Fruit fly (Drosophila melanogaster) whole organism, embryonic: ENCODE measurements around the gene CG32102.

Experiments used
- ATbp ChIP-seq: fragments of 200-800 bp; sonication (Bioruptor generic); optimal IDR thresholded peaks from 2 replicates; lab custom pipeline; 2017; ENCODE audit warnings: missing biosample characterization, mild to moderate bottlenecking, missing genetic modification characterization, missing genetic modification reagents
- CG10979 ChIP-seq: fragments of 200-800 bp; sonication (Bioruptor generic); optimal IDR thresholded peaks from 2 replicates; lab custom pipeline; 2018; ENCODE audit warnings: missing biosample characterization, mild to moderate bottlenecking, missing genetic modification characterization, moderate library complexity
- CG11456 ChIP-seq: fragments of 200-800 bp; sonication (Bioruptor generic); IDR thresholded peaks from 3 replicates; pipeline ENCODE4 v1.3.6; 2022; ENCODE audit warnings: missing biosample characterization, missing genetic modification characterization
- CG12769 ChIP-seq: fragments of 200-800 bp; sonication (Bioruptor generic); optimal IDR thresholded peaks from 2 replicates; lab custom pipeline; 2019; ENCODE audit warnings: missing biosample characterization, mild to moderate bottlenecking, missing genetic modification characterization, moderate library complexity
- CG17912 ChIP-seq: fragments of 200-800 bp; sonication (Bioruptor generic); optimal IDR thresholded peaks from 2 replicates; lab custom pipeline; 2018; ENCODE audit warnings: missing biosample characterization, mild to moderate bottlenecking, missing genetic modification characterization
- CG31388 ChIP-seq: fragments of 200-800 bp; sonication (Bioruptor generic); optimal IDR thresholded peaks from 2 replicates; lab custom pipeline; 2016; ENCODE audit warnings: missing biosample characterization, missing genetic modification characterization
- CG4617 ChIP-seq: fragments of 200-800 bp; sonication (Bioruptor generic); optimal IDR thresholded peaks from 3 replicates; lab custom pipeline; 2016; ENCODE audit warnings: missing biosample characterization, missing genetic modification characterization, borderline replicate concordance
- CG4820 ChIP-seq: fragments of 200-800 bp; sonication (Bioruptor generic); optimal IDR thresholded peaks from 3 replicates; lab custom pipeline; 2016; ENCODE audit warnings: missing biosample characterization, missing genetic modification characterization
- CG8765 ChIP-seq: fragments of 200-800 bp; sonication (Bioruptor generic); IDR thresholded peaks from 2 replicates; pipeline ENCODE4 v1.3.6; 2022; ENCODE audit warnings: missing biosample characterization, missing genetic modification characterization
- CG8944 ChIP-seq: fragments of 200-800 bp; sonication (Bioruptor generic); optimal IDR thresholded peaks from 3 replicates; lab custom pipeline; 2016; ENCODE audit warnings: missing biosample characterization, missing genetic modification characterization
- CG9609 ChIP-seq: fragments of 200-800 bp; sonication (Bioruptor generic); optimal IDR thresholded peaks from 3 replicates; lab custom pipeline; 2016; ENCODE audit warnings: missing biosample characterization, missing genetic modification characterization
- Dfd ChIP-seq, 2 experiments: fragments of >200 bp; optimal IDR thresholded peaks; 2 replicates each; lab custom pipeline; 2017; ENCODE audit warnings: missing biosample characterization in 2 of 2, missing genetic modification characterization in 2 of 2
- Drgx ChIP-seq: fragments of 200-800 bp; sonication (Bioruptor generic); IDR thresholded peaks from 2 replicates; pipeline ENCODE4 v1.3.6; 2022; ENCODE audit warnings: missing biosample characterization, missing genetic modification characterization
- E2f1 ChIP-seq: fragments of 200-800 bp; sonication (Bioruptor generic); IDR thresholded peaks from 2 replicates; pipeline ENCODE4 v1.3.6; 2022; ENCODE audit warnings: missing biosample characterization, missing genetic modification characterization
- Ets65A ChIP-seq: fragments of 200-800 bp; sonication (Bioruptor generic); peaks from one replicate; lab custom pipeline; 2016; ENCODE audit warnings: missing biosample characterization, missing genetic modification characterization
- Fer2 ChIP-seq: fragments of 200-800 bp; sonication (Bioruptor generic); optimal IDR thresholded peaks from 2 replicates; lab custom pipeline; 2018; ENCODE audit warnings: missing biosample characterization, mild to moderate bottlenecking, missing genetic modification characterization, moderate library complexity
- H2.0 ChIP-seq: fragments of 200-800 bp; sonication (Bioruptor generic); IDR thresholded peaks from 2 replicates; pipeline ENCODE4 v1.3.6; 2022; ENCODE audit warnings: missing biosample characterization, missing genetic modification characterization
- HLHmδ ChIP-seq: fragments of 200-800 bp; sonication (Bioruptor generic); optimal IDR thresholded peaks from 2 replicates; lab custom pipeline; 2018; ENCODE audit warnings: missing biosample characterization, mild to moderate bottlenecking, missing genetic modification characterization, moderate library complexity
- Hey ChIP-seq: fragments of 200-800 bp; sonication (Bioruptor generic); optimal IDR thresholded peaks from 3 replicates; lab custom pipeline; 2018; ENCODE audit warnings: missing biosample characterization, mild to moderate bottlenecking, missing genetic modification characterization
- Hr3 ChIP-seq: fragments of 200-800 bp; sonication (Bioruptor generic); optimal IDR thresholded peaks from 3 replicates; lab custom pipeline; 2016; ENCODE audit warnings: missing biosample characterization, missing genetic modification characterization
- Hr51 ChIP-seq, 2 experiments: fragments of 200-800 bp; sonication (Bioruptor generic); optimal IDR thresholded peaks; 2 replicates in 1 of 2; 3 replicates in 1 of 2; lab custom pipeline; 2016 to 2018; ENCODE audit warnings: missing biosample characterization in 2 of 2, missing genetic modification characterization in 2 of 2, mild to moderate bottlenecking in 1 of 2, moderate library complexity in 1 of 2
- Jarid2 ChIP-seq: fragments of 200-800 bp; sonication (Bioruptor generic); optimal IDR thresholded peaks from 3 replicates; lab custom pipeline; 2017; ENCODE audit warnings: mild to moderate bottlenecking, missing biosample characterization, missing genetic modification reagents, missing genetic modification characterization
- Med ChIP-seq: fragments of 200-800 bp; sonication (Bioruptor generic); peaks from one replicate; lab custom pipeline; 2016; ENCODE audit warnings: missing biosample characterization, missing genetic modification characterization, mild to moderate bottlenecking, inconsistent platforms, moderate library complexity
- NK7.1 ChIP-seq: fragments of 200-800 bp; sonication (Bioruptor generic); optimal IDR thresholded peaks from 3 replicates; lab custom pipeline; 2016; ENCODE audit warnings: missing biosample characterization, missing genetic modification characterization
- Nf-YA ChIP-seq: fragments of 200-800 bp; sonication (Bioruptor generic); IDR thresholded peaks from 2 replicates; pipeline ENCODE4 v1.3.6; 2022; ENCODE audit warnings: missing biosample characterization, missing genetic modification characterization
- Nf-YC ChIP-seq: fragments of 200-800 bp; optimal IDR thresholded peaks from 3 replicates; lab custom pipeline; 2019; ENCODE audit warnings: missing biosample characterization, mild to moderate bottlenecking, missing genetic modification characterization, moderate library complexity
- Opbp ChIP-seq: fragments of 200-800 bp; sonication (Bioruptor generic); IDR thresholded peaks from 3 replicates; pipeline ENCODE4 v1.3.6; 2022; ENCODE audit warnings: missing biosample characterization, missing genetic modification characterization; ENCODE audit not compliant: partially characterized antibody
- Six4 ChIP-seq: fragments of 200-800 bp; sonication (Bioruptor generic); optimal IDR thresholded peaks from 2 replicates; lab custom pipeline; 2016; ENCODE audit warnings: missing biosample characterization, missing genetic modification characterization
- Sox100B ChIP-seq: fragments of 200-800 bp; sonication (Bioruptor generic); optimal IDR thresholded peaks from 3 replicates; lab custom pipeline; 2018; ENCODE audit warnings: missing biosample characterization, mild to moderate bottlenecking, missing genetic modification characterization
- al ChIP-seq: fragments of 200-800 bp; sonication (Bioruptor generic); IDR thresholded peaks from 2 replicates; pipeline ENCODE4 v1.3.6; 2022; ENCODE audit warnings: missing biosample characterization, missing genetic modification characterization
- ara ChIP-seq: fragments of 200-800 bp; sonication (Bioruptor generic); IDR thresholded peaks from 2 replicates; pipeline ENCODE4 v1.3.6; 2022; ENCODE audit warnings: missing biosample characterization, missing genetic modification characterization
- az2 ChIP-seq: fragments of 200-800 bp; sonication (Bioruptor generic); optimal IDR thresholded peaks from 3 replicates; lab custom pipeline; 2016; ENCODE audit warnings: missing biosample characterization, missing genetic modification characterization
- cg ChIP-seq: fragments of 200-800 bp; sonication (Bioruptor generic); optimal IDR thresholded peaks from 3 replicates; lab custom pipeline; 2019; ENCODE audit warnings: missing biosample characterization, mild to moderate bottlenecking, missing genetic modification characterization, moderate library complexity
- chif ChIP-seq, 2 experiments: fragments of 200-800 bp; sonication (Bioruptor generic); optimal IDR thresholded peaks; 3 replicates each; lab custom pipeline; 2016; ENCODE audit warnings: missing biosample characterization in 2 of 2, missing genetic modification characterization in 2 of 2
- crc ChIP-seq: fragments of 200-800 bp; sonication (Bioruptor generic); optimal IDR thresholded peaks from 2 replicates; lab custom pipeline; 2016; ENCODE audit warnings: missing biosample characterization, missing genetic modification characterization
- exex ChIP-seq: fragments of 200-800 bp; sonication (Bioruptor generic); optimal IDR thresholded peaks from 4 replicates; lab custom pipeline; 2018; ENCODE audit warnings: missing biosample characterization, mild to moderate bottlenecking, missing genetic modification characterization, moderate library complexity
- eyg ChIP-seq: fragments of 200-800 bp; sonication (Bioruptor generic); optimal IDR thresholded peaks from 3 replicates; lab custom pipeline; 2016; ENCODE audit warnings: missing biosample characterization, missing genetic modification characterization
- kah ChIP-seq: fragments of 200-800 bp; sonication (Bioruptor generic); optimal IDR thresholded peaks from 2 replicates; lab custom pipeline; 2018; ENCODE audit warnings: missing biosample characterization, mild to moderate bottlenecking, missing genetic modification characterization
- mam ChIP-seq: fragments of 200-800 bp; sonication (Bioruptor generic); optimal IDR thresholded peaks from 3 replicates; lab custom pipeline; 2016; ENCODE audit warnings: missing biosample characterization, missing genetic modification characterization
- nom ChIP-seq: fragments of 200-800 bp; sonication (Bioruptor generic); optimal IDR thresholded peaks from 2 replicates; lab custom pipeline; 2017; ENCODE audit warnings: missing biosample characterization, missing genetic modification characterization, mild to moderate bottlenecking, moderate library complexity, missing genetic modification reagents
- pfk ChIP-seq: fragments of 200-800 bp; sonication (Bioruptor generic); optimal IDR thresholded peaks from 2 replicates; lab custom pipeline; 2018; ENCODE audit warnings: missing biosample characterization, mild to moderate bottlenecking, missing genetic modification characterization, moderate library complexity
- sens ChIP-seq: fragments of 200-800 bp; sonication (Bioruptor generic); peaks from one replicate; lab custom pipeline; 2016; ENCODE audit warnings: missing biosample characterization, missing genetic modification characterization
- unc-4 ChIP-seq: fragments of 200-800 bp; sonication (Bioruptor generic); IDR thresholded peaks from 2 replicates; pipeline ENCODE4 v1.3.6; 2022; ENCODE audit warnings: missing biosample characterization, missing genetic modification characterization; ENCODE audit not compliant: partially characterized antibody
- vnd ChIP-seq: fragments of 200-800 bp; sonication (Bioruptor generic); IDR thresholded peaks from 3 replicates; pipeline ENCODE4 v1.3.6; 2022; ENCODE audit warnings: missing biosample characterization, missing genetic modification characterization; ENCODE audit not compliant: partially characterized antibody
- zen2 ChIP-seq: fragments of 200-800 bp; sonication (Bioruptor generic); IDR thresholded peaks from 3 replicates; pipeline ENCODE4 v1.3.6; 2022; ENCODE audit warnings: missing biosample characterization, missing genetic modification characterization; ENCODE audit not compliant: partially characterized antibody

The CG32102 gene

dm6 chr3L:12519315-12519714 is 49.7 kb upstream of the CG32102 start (continued):
- TF ChIP-seq Sox100B (GFP tag; lab: Kevin White, UChicago) (no peak), exex (tag; lab: Kevin White, UChicago) (peak; percentile 72), E2f1 (GFP tag; lab: Robert Waterston, UW) (no peak), CG9609 (GFP tag; lab: Kevin White, UChicago) (no peak), Six4 (no peak), mam (no peak), NK7.1 (GFP tag; lab: Kevin White, UChicago) (no peak)

- TF ChIP-seq CG8944 (GFP tag; lab: Kevin White, UChicago), result peak; percentile 16
- peak in 1 of 2 experiments; percentile 81 for TF ChIP-seq Dfd (GFP tag; optimal IDR thresholded peaks at IDR 0.05; lab: Kevin White, UChicago)
- TF ChIP-seq CG4820 (GFP tag; lab: Kevin White, UChicago), result no peak
- no peak for TF ChIP-seq CG12769
- 0 out of 2 replicates have a peak, but pooled peaks have one; percentile 12 for TF ChIP-seq al (GFP tag; lab: Robert Waterston, UW)
- TF ChIP-seq Jarid2 (GFP tag; lab: Kevin White, UChicago), result no peak
- TF ChIP-seq CG11456 (GFP tag; lab: Robert Waterston, UW), result 0 out of 3 replicates have a peak, but pooled peaks have one; percentile 58
- TF ChIP-seq Med (GFP tag; lab: Kevin White, UChicago), result peak; percentile 66
- peak in 1 of 2 experiments; percentile 12 for TF ChIP-seq Hr51 (GFP tag; optimal IDR thresholded peaks at IDR 0.05; lab: Kevin White, UChicago)
- TF ChIP-seq Nf-YA (GFP tag; lab: Robert Waterston, UW), result 0 out of 2 replicates have a peak, but pooled peaks have one; percentile 22
- no peak for TF ChIP-seq kah (GFP tag; lab: Kevin White, UChicago)
- peak; percentile 64 for TF ChIP-seq Ets65A (GFP tag; lab: Kevin White, UChicago)
- TF ChIP-seq H2.0 (GFP tag; lab: Robert Waterston, UW), result 0 out of 2 replicates have a peak, but pooled peaks have one; percentile 11
- peak; percentile 21 for TF ChIP-seq sens (GFP tag; lab: Kevin White, UChicago)
- TF ChIP-seq, all 482 proteins: peak for 10
Measured at dm6 chr3L:12517443-12518209, 48.0 kb upstream of the CG32102 start.

dm6 chr3L:12515691-12516455 is 46.3 kb upstream of the CG32102 start:
- TF ChIP-seq Fer2 (tag; lab: Kevin White, UChicago), result no peak
- TF ChIP-seq Hey (tag; lab: Kevin White, UChicago), result no peak
- peak; percentile 72 for TF ChIP-seq Drgx (GFP tag; lab: Robert Waterston, UW)
- TF ChIP-seq crc, result no peak
- peak; percentile 24 for TF ChIP-seq CG12769
- TF ChIP-seq Nf-YC (tag; lab: Kevin White, UChicago), result no peak
- no peak for TF ChIP-seq Hr3 (GFP tag; lab: Kevin White, UChicago)
- TF ChIP-seq zen2, result no peak
- TF ChIP-seq chif (GFP tag; optimal IDR thresholded peaks at IDR 0.05; lab: Kevin White, UChicago), result no peak
- no peak for TF ChIP-seq az2
- TF ChIP-seq ATbp (GFP tag; lab: Kevin White, UChicago), result peak; percentile 43
- no peak for TF ChIP-seq CG4617
- TF ChIP-seq cg (GFP tag; lab: Kevin White, UChicago), result peak; percentile 14
- no peak for TF ChIP-seq unc-4 (GFP tag; lab: Robert Waterston, UW)
- TF ChIP-seq eyg (GFP tag; lab: Kevin White, UChicago), result no peak
- TF ChIP-seq vnd (GFP tag; lab: Robert Waterston, UW), result no peak
- TF ChIP-seq CG17912 (GFP tag; lab: Kevin White, UChicago), result no peak
- no peak for TF ChIP-seq HLHmδ (GFP tag; lab: Kevin White, UChicago)
- no peak for TF ChIP-seq pfk
- peak; percentile 95 for TF ChIP-seq nom (GFP tag; lab: Kevin White, UChicago)
- TF ChIP-seq CG10979 (tag; lab: Kevin White, UChicago), result no peak
- no peak for TF ChIP-seq CG31388 (GFP tag; lab: Kevin White, UChicago)
- no peak for TF ChIP-seq Opbp
- TF ChIP-seq ara, result no peak
- no peak for TF ChIP-seq CG8765
